Worm (Caenorhabditis elegans) whole organism, midembryonic: ENCODE results near the gene R186.8.
A peak's percentile ranks its signal among the peaks of the same experiment; 100 is the strongest.

ENCODE experiments used
- T22C8.4 ChIP-seq: fragments of 200-800 bp; sonication (Bioruptor generic); IDR thresholded peaks from 2 replicates; pipeline ENCODE4 v1.3.6; 2022; ENCODE audit warnings: missing genetic modification characterization, missing compliant biosample characterization
- cog-1 ChIP-seq: sonication (generic microtip); optimal IDR thresholded peaks from 2 replicates; lab custom pipeline; 2016; ENCODE audit warnings: missing genetic modification characterization, missing compliant biosample characterization
- flt-1 ChIP-seq: fragments of 200-800 bp; sonication (Bioruptor generic); IDR thresholded peaks from 2 replicates; pipeline ENCODE4 v1.3.6; 2022; ENCODE audit warnings: missing genetic modification characterization, missing compliant biosample characterization
- klf-2 ChIP-seq: fragments of 200-800 bp; sonication (Bioruptor generic); conservative IDR thresholded peaks from 2 replicates; pipeline ENCODE4 v1.3.6; 2022; ENCODE audit warnings: missing genetic modification reagents, missing genetic modification characterization, missing compliant biosample characterization
- med-1 ChIP-seq: sonication (generic microtip); optimal IDR thresholded peaks from 2 replicates; lab custom pipeline; 2017; ENCODE audit warnings: missing genetic modification characterization, mild to moderate bottlenecking, missing compliant biosample characterization, antibody characterized with exemption, missing genetic modification reagents; ENCODE audit not compliant: insufficient read depth
- ref-1 ChIP-seq: fragments of 200-800 bp; sonication (Bioruptor generic); conservative IDR thresholded peaks from 2 replicates; pipeline ENCODE4 v1.3.6; 2022; ENCODE audit warnings: missing genetic modification reagents, missing genetic modification characterization, missing compliant biosample characterization
- tab-1 ChIP-seq: fragments of 200-800 bp; sonication (Bioruptor generic); IDR thresholded peaks from 2 replicates; pipeline ENCODE4 v1.3.6; 2022; ENCODE audit warnings: missing genetic modification characterization, missing compliant biosample characterization
- ztf-23 ChIP-seq: fragments of 200-800 bp; sonication (Bioruptor generic); IDR thresholded peaks from 2 replicates; pipeline ENCODE4 v1.3.6; 2022; ENCODE audit warnings: missing genetic modification reagents, missing genetic modification characterization, missing compliant biosample characterization
- ztf-29 ChIP-seq: fragments of 200-800 bp; sonication (Bioruptor generic); IDR thresholded peaks from 2 replicates; pipeline ENCODE4 v1.3.6; 2022; ENCODE audit warnings: missing genetic modification reagents, missing genetic modification characterization, missing compliant biosample characterization

The R186.8 gene

ce11 chrV:12968555-12968954, 773 bp upstream of the R186.8 start, which contains the start of gene lin-46:
Gene lin-46, plus strand, starts transcription at chrV:12968855.
- TF ChIP-seq klf-2 (GFP tag; lab: Robert Waterston, UW): no peak
- no peak for TF ChIP-seq cog-1 (tag; lab: Kevin White, UChicago)
- no peak for TF ChIP-seq flt-1

ce11 chrV:12967110-12967509, 672 bp downstream of the R186.8 start, which contains the start of gene R186.3:
Gene R186.3, minus strand, starts transcription at chrV:12967210.
- TF ChIP-seq ztf-23 (GFP tag; lab: Robert Waterston, UW) (no peak), cog-1 (tag; lab: Kevin White, UChicago) (no peak), med-1 (GFP tag; lab: Kevin White, UChicago) (no peak), ref-1 (GFP tag; lab: Robert Waterston, UW) (no peak), tab-1 (no peak), flt-1 (no peak), T22C8.4 (GFP tag; lab: Robert Waterston, UW) (no peak)

ce11 chrV:12964076-12964475, 3.7 kb downstream of the R186.8 start, which contains the start of gene srd-35:
Gene srd-35, plus strand, starts transcription at chrV:12964376.
- no peak for TF ChIP-seq ref-1 (GFP tag; lab: Robert Waterston, UW)
- no peak for TF ChIP-seq ztf-29 (GFP tag; lab: Robert Waterston, UW)
- no peak for TF ChIP-seq tab-1
- no peak for TF ChIP-seq ztf-23 (GFP tag; lab: Robert Waterston, UW)
- TF ChIP-seq klf-2 (GFP tag; lab: Robert Waterston, UW): no peak
- no peak for TF ChIP-seq cog-1 (tag; lab: Kevin White, UChicago)
- no peak for TF ChIP-seq med-1 (GFP tag; lab: Kevin White, UChicago)
- no peak for TF ChIP-seq flt-1
- TF ChIP-seq T22C8.4 (GFP tag; lab: Robert Waterston, UW): no peak

ce11 chrV:12963192-12963591, 4.6 kb downstream of the R186.8 start, which contains the start of gene hrg-9:
Gene hrg-9, minus strand, starts transcription at chrV:12963343.
- no peak for TF ChIP-seq ref-1 (GFP tag; lab: Robert Waterston, UW)
- no peak for TF ChIP-seq med-1 (GFP tag; lab: Kevin White, UChicago)
- TF ChIP-seq flt-1: no peak
- no peak for TF ChIP-seq ztf-29 (GFP tag; lab: Robert Waterston, UW)
- TF ChIP-seq klf-2 (GFP tag; lab: Robert Waterston, UW): no peak
- TF ChIP-seq ztf-23 (GFP tag; lab: Robert Waterston, UW): no peak
- no peak for TF ChIP-seq tab-1
- no peak for TF ChIP-seq cog-1 (tag; lab: Kevin White, UChicago)
- TF ChIP-seq T22C8.4 (GFP tag; lab: Robert Waterston, UW): no peak

ce11 chrV:12961085-12961560, 6.7 kb downstream of the R186.8 start, which contains the start of gene mpst-7:
Gene mpst-7, minus strand, starts transcription at chrV:12961135.
- TF ChIP-seq med-1 (GFP tag; lab: Kevin White, UChicago): no peak
- TF ChIP-seq flt-1: no peak
- TF ChIP-seq tab-1: no peak
- TF ChIP-seq ref-1 (GFP tag; lab: Robert Waterston, UW): no peak
- TF ChIP-seq T22C8.4 (GFP tag; lab: Robert Waterston, UW): no peak
- no peak for TF ChIP-seq ztf-29 (GFP tag; lab: Robert Waterston, UW)
- TF ChIP-seq cog-1 (tag; lab: Kevin White, UChicago): no peak
- no peak for TF ChIP-seq ztf-23 (GFP tag; lab: Robert Waterston, UW)
- no peak for TF ChIP-seq klf-2 (GFP tag; lab: Robert Waterston, UW)

ce11 chrV:12954261-12954660, 13.5 kb downstream of the R186.8 start:
- TF ChIP-seq flt-1 (no peak), klf-2 (GFP tag; lab: Robert Waterston, UW) (no peak), ztf-29 (GFP tag; lab: Robert Waterston, UW) (no peak), tab-1 (no peak), cog-1 (tag; lab: Kevin White, UChicago) (no peak), med-1 (GFP tag; lab: Kevin White, UChicago) (no peak), ref-1 (GFP tag; lab: Robert Waterston, UW) (no peak), T22C8.4 (GFP tag; lab: Robert Waterston, UW) (no peak), ztf-23 (GFP tag; lab: Robert Waterston, UW) (no peak)

- TF ChIP-seq ztf-29 (GFP tag; lab: Robert Waterston, UW): no peak
- TF ChIP-seq tab-1: no peak
- TF ChIP-seq med-1 (GFP tag; lab: Kevin White, UChicago): no peak
- no peak for TF ChIP-seq ref-1 (GFP tag; lab: Robert Waterston, UW)
- TF ChIP-seq T22C8.4 (GFP tag; lab: Robert Waterston, UW): no peak
- TF ChIP-seq cog-1 (tag; lab: Kevin White, UChicago): no peak
- TF ChIP-seq ztf-23 (GFP tag; lab: Robert Waterston, UW): no peak
- TF ChIP-seq flt-1: no peak
These were observed 14.1 kb downstream of the R186.8 start, which contains the start of gene eif-3.K for ce11 chrV:12953702-12954101. Gene eif-3.K, plus strand, starts transcription at chrV:12954002.

ce11 chrV:12952287-12952686, 15.5 kb downstream of the R186.8 start, which contains the start of gene pqn-68:
Gene pqn-68, plus strand, starts transcription at chrV:12952636.
- TF ChIP-seq cog-1 (tag; lab: Kevin White, UChicago) (no peak), tab-1 (no peak), klf-2 (GFP tag; lab: Robert Waterston, UW) (no peak), ztf-23 (GFP tag; lab: Robert Waterston, UW) (no peak), flt-1 (no peak), T22C8.4 (GFP tag; lab: Robert Waterston, UW) (no peak), med-1 (GFP tag; lab: Kevin White, UChicago) (no peak), ztf-29 (GFP tag; lab: Robert Waterston, UW) (no peak), ref-1 (GFP tag; lab: Robert Waterston, UW) (no peak)

ce11 chrV:12950812-12951528, 16.8 kb downstream of the R186.8 start, which contains the start of the genes T16G1.9 and T16G1.18:
Gene T16G1.9, minus strand, starts transcription at chrV:12950862.
Gene T16G1.18, plus strand, starts transcription at chrV:12951304.
- no peak for TF ChIP-seq med-1 (GFP tag; lab: Kevin White, UChicago)
- TF ChIP-seq cog-1 (tag; lab: Kevin White, UChicago): peak; percentile 35
